Worm (Caenorhabditis elegans) whole organism, early embryonic: ENCODE data around the gene fbxa-192.

Experiments used
- B0310.2 ChIP-seq: sonication (generic microtip); optimal IDR thresholded peaks from 2 replicates; lab custom pipeline; 2016; ENCODE audit warnings: mild to moderate bottlenecking, missing genetic modification characterization, missing compliant biosample characterization
- F13C5.2 ChIP-seq: sonication (generic microtip); optimal IDR thresholded peaks from 2 replicates; lab custom pipeline; 2017; ENCODE audit warnings: mild to moderate bottlenecking, missing genetic modification characterization, inconsistent platforms, missing compliant biosample characterization
- aly-1 ChIP-seq: sonication (generic microtip); optimal IDR thresholded peaks from 2 replicates; lab custom pipeline; 2016; ENCODE audit warnings: missing genetic modification characterization, missing compliant biosample characterization
- ama-1 ChIP-seq: fragments of 150-350 bp; optimal IDR thresholded peaks from 2 replicates; lab custom pipeline; 2014
- ceh-13 ChIP-seq: fragments of 200-800 bp; sonication (Bioruptor generic); optimal IDR thresholded peaks from 2 replicates; lab custom pipeline; 2018; ENCODE audit warnings: mild to moderate bottlenecking, missing genetic modification characterization, missing compliant biosample characterization
- ceh-36 ChIP-seq: sonication (generic microtip); optimal IDR thresholded peaks from 2 replicates; lab custom pipeline; 2016; ENCODE audit warnings: missing genetic modification characterization, inconsistent platforms, missing compliant biosample characterization
- ets-7 ChIP-seq: sonication (generic microtip); optimal IDR thresholded peaks from 2 replicates; lab custom pipeline; 2016; ENCODE audit warnings: missing genotype, missing genetic modification characterization, missing compliant biosample characterization
- flt-1 ChIP-seq: fragments of 200-800 bp; sonication (Bioruptor generic); IDR thresholded peaks from 2 replicates; pipeline ENCODE4 v1.3.6; 2022; ENCODE audit warnings: missing genetic modification characterization, missing compliant biosample characterization
- hmbx-1 ChIP-seq: sonication (generic microtip); optimal IDR thresholded peaks from 2 replicates; lab custom pipeline; 2016; ENCODE audit warnings: mild to moderate bottlenecking, missing genetic modification characterization, missing compliant biosample characterization
- hmg-4 ChIP-seq: fragments of 200-800 bp; sonication (Bioruptor generic); optimal IDR thresholded peaks from 2 replicates; lab custom pipeline; 2018; ENCODE audit warnings: mild to moderate bottlenecking, missing genetic modification characterization, missing compliant biosample characterization
- hnd-1 ChIP-seq: sonication (generic microtip); optimal IDR thresholded peaks from 2 replicates; lab custom pipeline; 2016; ENCODE audit warnings: missing genetic modification characterization, missing compliant biosample characterization
- pes-1 ChIP-seq: fragments of 200-800 bp; sonication (Bioruptor generic); IDR thresholded peaks from 2 replicates; pipeline ENCODE4 v1.3.6; 2022; ENCODE audit warnings: missing genetic modification reagents, missing genetic modification characterization, missing compliant biosample characterization
- scrt-1 ChIP-seq: fragments of 200-800 bp; sonication (Bioruptor generic); IDR thresholded peaks from 2 replicates; pipeline ENCODE4 v1.3.6; 2022; ENCODE audit warnings: missing genetic modification characterization, missing compliant biosample characterization
- sea-1 ChIP-seq: fragments of 200-800 bp; sonication (Bioruptor generic); conservative IDR thresholded peaks from 2 replicates; pipeline ENCODE4 v1.3.6; 2022; ENCODE audit warnings: missing genetic modification characterization, missing compliant biosample characterization
- tbx-11 ChIP-seq: fragments of 200-800 bp; sonication (Bioruptor generic); IDR thresholded peaks from 2 replicates; pipeline ENCODE4 v1.3.6; 2022; ENCODE audit warnings: missing genetic modification characterization, missing compliant biosample characterization
- tbx-37 ChIP-seq: fragments of 200-800 bp; sonication (Bioruptor generic); conservative IDR thresholded peaks from 2 replicates; pipeline ENCODE4 v1.3.6; 2022; ENCODE audit warnings: missing genetic modification reagents, missing genetic modification characterization, missing compliant biosample characterization
- tra-4 ChIP-seq: sonication (generic microtip); optimal IDR thresholded peaks from 2 replicates; lab custom pipeline; 2017; ENCODE audit warnings: missing genetic modification characterization, missing compliant biosample characterization

The fbxa-192 gene

DNA sequence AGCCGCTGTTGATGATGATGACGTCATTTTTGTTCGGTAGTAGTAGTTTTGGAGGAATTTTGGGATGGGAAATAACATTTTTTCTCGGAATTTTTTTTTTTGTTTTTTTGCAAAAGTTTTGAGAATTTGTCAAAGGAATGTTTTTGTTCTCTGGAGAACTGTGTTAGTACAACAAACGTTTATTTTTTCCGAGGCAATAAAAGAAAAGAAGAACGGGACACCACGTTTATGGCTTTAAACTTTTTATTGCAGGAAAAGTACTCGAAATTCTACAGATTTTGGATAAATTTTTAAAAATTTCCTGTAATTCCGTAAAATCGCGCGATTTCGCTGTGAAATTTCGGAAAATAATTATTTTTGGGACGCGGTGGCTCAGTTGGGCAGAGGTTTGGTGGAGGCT lies 40.6 kb upstream of the fbxa-192 start, which contains the start of gene F59A1.13:
F59A1.13 (minus strand) TSS at position 101 of the 400 bp plus-strand sequence.
- TF ChIP-seq hmbx-1 (tag; lab: Kevin White, UChicago) (no peak), hnd-1 (no peak), sea-1 (no peak), tbx-37 (GFP tag; lab: Robert Waterston, UW) (no peak), tra-4 (tag; lab: Kevin White, UChicago) (no peak), pes-1 (GFP tag; lab: Robert Waterston, UW) (no peak), B0310.2 (tag; lab: Kevin White, UChicago) (no peak), aly-1 (tag; lab: Kevin White, UChicago) (no peak), ceh-36 (tag; lab: Kevin White, UChicago) (no peak), ama-1 (lab: Kevin White, UChicago) (no peak), F13C5.2 (tag; lab: Kevin White, UChicago) (no peak), hmg-4 (GFP tag; lab: Kevin White, UChicago) (no peak), scrt-1 (GFP tag; lab: Robert Waterston, UW) (no peak), ets-7 (no peak), ceh-13 (GFP tag; lab: Kevin White, UChicago) (no peak), flt-1 (no peak), tbx-11 (GFP tag; lab: Robert Waterston, UW) (no peak)

DNA sequence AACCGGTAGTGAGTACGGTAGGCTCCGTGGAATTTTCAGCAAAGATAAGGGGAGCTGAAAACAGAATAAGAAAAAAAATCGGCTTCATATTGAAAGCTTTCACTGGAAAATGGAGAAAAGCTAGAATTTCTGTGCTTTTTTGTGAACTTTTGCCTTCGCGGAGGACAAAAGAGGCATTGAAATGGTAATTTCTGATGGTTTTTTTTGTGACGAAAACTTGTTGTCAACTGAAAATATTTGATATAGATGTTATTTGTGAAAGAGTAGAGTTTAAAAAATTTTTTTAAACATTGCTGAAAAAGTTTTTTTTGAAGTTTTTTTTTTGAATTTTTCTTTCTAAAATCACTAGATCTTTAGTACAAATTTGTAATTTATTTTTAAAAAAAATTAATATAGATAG lies 36.5 kb upstream of the fbxa-192 start, which contains the start of gene F59A1.18:
F59A1.18 (minus strand) TSS at position 101 of the 400 bp plus-strand sequence.
- no peak for TF ChIP-seq hmbx-1 (tag; lab: Kevin White, UChicago)
- no peak for TF ChIP-seq pes-1 (GFP tag; lab: Robert Waterston, UW)
- TF ChIP-seq tbx-11 (GFP tag; lab: Robert Waterston, UW), result no peak
- no peak for TF ChIP-seq tra-4 (tag; lab: Kevin White, UChicago)
- no peak for TF ChIP-seq aly-1 (tag; lab: Kevin White, UChicago)
- no peak for TF ChIP-seq ceh-36 (tag; lab: Kevin White, UChicago)
- TF ChIP-seq ets-7, result no peak
- no peak for TF ChIP-seq ceh-13 (GFP tag; lab: Kevin White, UChicago)
- TF ChIP-seq ama-1 (lab: Kevin White, UChicago), result no peak
- no peak for TF ChIP-seq tbx-37 (GFP tag; lab: Robert Waterston, UW)
- no peak for TF ChIP-seq flt-1
- TF ChIP-seq hnd-1, result no peak
- no peak for TF ChIP-seq scrt-1 (GFP tag; lab: Robert Waterston, UW)
- no peak for TF ChIP-seq sea-1

DNA sequence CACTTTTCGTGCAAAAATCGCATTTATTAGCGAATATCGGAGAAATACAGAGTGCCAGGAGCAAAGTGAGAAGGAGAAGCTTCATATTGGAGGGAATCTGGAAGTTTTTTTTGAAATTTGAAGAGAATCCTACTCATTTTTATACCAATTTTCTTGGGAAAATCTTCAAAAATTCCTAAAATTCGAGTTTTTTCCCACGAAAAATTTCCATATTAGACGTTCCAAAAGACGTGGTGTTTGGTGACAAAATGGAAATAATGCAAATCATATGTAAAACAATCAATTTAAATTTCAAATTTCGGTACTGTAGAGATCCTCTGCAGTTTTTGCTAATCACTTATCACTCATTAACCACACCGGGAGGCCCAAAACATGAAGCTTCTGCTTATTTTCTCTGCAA lies 34.5 kb upstream of the fbxa-192 start, which contains the start of the genes F59A1.16 and F59A1.6:
F59A1.16 (minus strand) TSS at position 101 of the 400 bp plus-strand sequence.
F59A1.6 (plus strand) TSS at position 285 of the 400 bp plus-strand sequence.
- no peak for TF ChIP-seq ceh-13 (GFP tag; lab: Kevin White, UChicago)
- no peak for TF ChIP-seq ets-7
- no peak for TF ChIP-seq aly-1 (tag; lab: Kevin White, UChicago)
- TF ChIP-seq ama-1 (lab: Kevin White, UChicago), result no peak
- TF ChIP-seq tbx-11 (GFP tag; lab: Robert Waterston, UW), result no peak
- no peak for TF ChIP-seq hmg-4 (GFP tag; lab: Kevin White, UChicago)
- no peak for TF ChIP-seq pes-1 (GFP tag; lab: Robert Waterston, UW)
- no peak for TF ChIP-seq F13C5.2 (tag; lab: Kevin White, UChicago)
- TF ChIP-seq tra-4 (tag; lab: Kevin White, UChicago), result no peak
- TF ChIP-seq flt-1, result no peak
- TF ChIP-seq scrt-1 (GFP tag; lab: Robert Waterston, UW), result no peak
- no peak for TF ChIP-seq sea-1
- TF ChIP-seq hnd-1, result no peak
- TF ChIP-seq hmbx-1 (tag; lab: Kevin White, UChicago), result no peak

DNA sequence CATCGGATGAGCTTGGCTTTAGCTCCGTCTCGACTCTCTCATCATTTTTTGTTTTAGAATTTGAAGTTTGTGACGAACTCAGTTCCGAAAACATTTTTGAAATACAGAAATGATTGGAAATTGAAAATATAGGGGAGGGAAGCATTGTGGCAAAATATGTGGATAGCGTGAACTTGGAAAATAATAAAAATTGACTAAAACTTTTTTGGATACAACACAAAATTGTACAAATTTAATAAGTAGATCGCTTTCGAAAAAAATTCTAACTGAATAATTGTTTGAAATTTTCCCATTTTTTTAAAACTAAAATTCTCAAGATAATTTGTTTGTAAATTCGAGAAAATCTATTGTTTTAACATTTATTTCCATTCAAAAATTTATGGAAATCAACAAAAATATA lies 33.4 kb upstream of the fbxa-192 start, which contains the start of gene F59A1.15:
F59A1.15 (minus strand) TSS at position 101 of the 400 bp plus-strand sequence.
- TF ChIP-seq pes-1 (GFP tag; lab: Robert Waterston, UW) (no peak), F13C5.2 (tag; lab: Kevin White, UChicago) (no peak), B0310.2 (tag; lab: Kevin White, UChicago) (no peak), ceh-36 (tag; lab: Kevin White, UChicago) (no peak), hnd-1 (no peak), hmg-4 (GFP tag; lab: Kevin White, UChicago) (no peak), sea-1 (no peak), tbx-37 (GFP tag; lab: Robert Waterston, UW) (no peak), tra-4 (tag; lab: Kevin White, UChicago) (no peak), hmbx-1 (tag; lab: Kevin White, UChicago) (no peak), ceh-13 (GFP tag; lab: Kevin White, UChicago) (no peak)

DNA sequence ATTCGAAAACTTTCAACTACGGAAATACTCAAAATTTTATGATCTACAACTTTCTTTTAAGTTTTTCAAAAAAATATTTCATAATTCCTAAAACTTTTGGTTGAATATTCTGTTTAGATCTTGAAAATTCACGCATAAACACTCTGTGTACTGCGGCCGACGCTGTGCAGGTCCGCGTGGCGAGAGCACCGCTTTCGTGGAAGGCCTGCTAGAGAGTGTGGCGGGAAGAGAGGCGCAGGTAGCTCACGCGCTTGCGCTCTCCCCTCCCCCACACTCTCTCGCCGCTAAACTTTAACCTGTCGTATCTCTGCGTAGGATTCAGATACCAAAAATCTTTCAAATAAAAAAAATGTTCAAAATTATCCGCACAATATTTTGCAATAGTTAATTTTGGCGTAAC lies 33.0 kb upstream of the fbxa-192 start:
- TF ChIP-seq F13C5.2 (tag; lab: Kevin White, UChicago), result no peak
- TF ChIP-seq aly-1 (tag; lab: Kevin White, UChicago), result no peak
- no peak for TF ChIP-seq ama-1 (lab: Kevin White, UChicago)
- TF ChIP-seq tbx-37 (GFP tag; lab: Robert Waterston, UW), result no peak
- no peak for TF ChIP-seq hnd-1
- no peak for TF ChIP-seq flt-1
- TF ChIP-seq sea-1, result no peak
- no peak for TF ChIP-seq ceh-36 (tag; lab: Kevin White, UChicago)
- TF ChIP-seq B0310.2 (tag; lab: Kevin White, UChicago), result no peak
- no peak for TF ChIP-seq tbx-11 (GFP tag; lab: Robert Waterston, UW)
- no peak for TF ChIP-seq pes-1 (GFP tag; lab: Robert Waterston, UW)
- TF ChIP-seq hmg-4 (GFP tag; lab: Kevin White, UChicago), result no peak
- no peak for TF ChIP-seq ets-7
- no peak for TF ChIP-seq scrt-1 (GFP tag; lab: Robert Waterston, UW)
- no peak for TF ChIP-seq hmbx-1 (tag; lab: Kevin White, UChicago)
- TF ChIP-seq ceh-13 (GFP tag; lab: Kevin White, UChicago), result no peak
- TF ChIP-seq tra-4 (tag; lab: Kevin White, UChicago), result no peak

DNA sequence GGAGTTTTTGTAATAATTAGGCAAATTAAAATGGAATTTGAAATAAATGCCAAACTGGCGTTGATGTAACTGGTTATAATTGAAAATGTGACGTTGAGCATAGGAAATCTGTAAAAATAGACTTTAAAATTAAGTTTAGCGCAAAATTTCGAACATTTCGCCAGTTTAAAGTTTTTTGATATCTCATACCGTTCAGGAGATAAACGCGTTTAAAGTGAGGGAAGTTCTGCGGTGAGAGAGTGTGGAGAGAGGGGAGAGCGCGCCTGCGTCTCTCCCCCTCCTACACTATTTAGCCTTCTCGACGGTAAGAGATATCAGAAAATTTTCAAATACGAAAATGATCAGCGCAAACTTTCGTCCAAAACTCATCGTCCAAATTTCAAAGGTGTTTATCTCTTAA lies 26.2 kb upstream of the fbxa-192 start, which contains the start of gene str-92:
str-92 (minus strand) TSS at position 101 of the 400 bp plus-strand sequence.
- TF ChIP-seq ceh-13 (GFP tag; lab: Kevin White, UChicago) (no peak), pes-1 (GFP tag; lab: Robert Waterston, UW) (no peak), hmbx-1 (tag; lab: Kevin White, UChicago) (no peak), tbx-37 (GFP tag; lab: Robert Waterston, UW) (no peak), hmg-4 (GFP tag; lab: Kevin White, UChicago) (no peak), tra-4 (tag; lab: Kevin White, UChicago) (no peak), tbx-11 (GFP tag; lab: Robert Waterston, UW) (no peak), F13C5.2 (tag; lab: Kevin White, UChicago) (no peak), flt-1 (no peak), hnd-1 (no peak), ets-7 (no peak), ceh-36 (tag; lab: Kevin White, UChicago) (no peak), ama-1 (lab: Kevin White, UChicago) (no peak), B0310.2 (tag; lab: Kevin White, UChicago) (no peak), sea-1 (no peak), scrt-1 (GFP tag; lab: Robert Waterston, UW) (no peak), aly-1 (tag; lab: Kevin White, UChicago) (no peak)
